Fruit fly (Drosophila melanogaster) whole organism, embryonic: Measurements from ENCODE around the gene Jhbp13.

ENCODE experiments used
- Asciz ChIP-seq: fragments of 200-800 bp; sonication (Bioruptor generic); optimal IDR thresholded peaks from 2 replicates; lab custom pipeline; 2017; ENCODE audit warnings: missing biosample characterization, mild to moderate bottlenecking, missing genetic modification characterization, missing genetic modification reagents
- CG12104 ChIP-seq: fragments of 200-800 bp; sonication (Bioruptor generic); optimal IDR thresholded peaks from 3 replicates; lab custom pipeline; 2016; ENCODE audit warnings: missing biosample characterization, missing genetic modification characterization
- CG12155 ChIP-seq: fragments of 200-800 bp; sonication (Bioruptor generic); optimal IDR thresholded peaks from 3 replicates; lab custom pipeline; 2016; ENCODE audit warnings: missing biosample characterization, missing genetic modification characterization
- CG13424 ChIP-seq: fragments of 200-800 bp; sonication (Bioruptor generic); optimal IDR thresholded peaks from 2 replicates; lab custom pipeline; 2019; ENCODE audit warnings: missing biosample characterization, mild to moderate bottlenecking, missing genetic modification characterization, moderate library complexity
- CG14860 ChIP-seq: fragments of 200-800 bp; sonication (Bioruptor generic); IDR thresholded peaks from 3 replicates; pipeline ENCODE4 v1.3.6; 2022; ENCODE audit warnings: missing biosample characterization, missing genetic modification characterization; ENCODE audit not compliant: partially characterized antibody
- CG15073 ChIP-seq: fragments of 200-800 bp; sonication (Bioruptor generic); optimal IDR thresholded peaks from 2 replicates; lab custom pipeline; 2016; ENCODE audit warnings: missing biosample characterization, missing genetic modification characterization
- CG15514 ChIP-seq: fragments of 200-800 bp; sonication (Bioruptor generic); optimal IDR thresholded peaks from 3 replicates; lab custom pipeline; 2017; ENCODE audit warnings: missing biosample characterization, missing genetic modification characterization, mild to moderate bottlenecking, moderate library complexity, missing genetic modification reagents
- CG15601 ChIP-seq: fragments of 200-800 bp; sonication (Bioruptor generic); optimal IDR thresholded peaks from 3 replicates; lab custom pipeline; 2019; ENCODE audit warnings: missing biosample characterization, mild to moderate bottlenecking, missing genetic modification characterization, moderate library complexity
- CG16779 ChIP-seq: fragments of 200-800 bp; sonication (Bioruptor generic); IDR thresholded peaks from 2 replicates; pipeline ENCODE4 v1.3.6; 2022; ENCODE audit warnings: missing biosample characterization, missing genetic modification characterization
- CG17385 ChIP-seq: fragments of 200-800 bp; sonication (Bioruptor generic); optimal IDR thresholded peaks from 3 replicates; lab custom pipeline; 2018; ENCODE audit warnings: missing biosample characterization, mild to moderate bottlenecking, missing genetic modification characterization
- CG17802 ChIP-seq: fragments of 200-800 bp; sonication (Bioruptor generic); optimal IDR thresholded peaks from 2 replicates; lab custom pipeline; 2018; ENCODE audit warnings: missing biosample characterization, mild to moderate bottlenecking, missing genetic modification characterization, moderate library complexity
- CG18619 ChIP-seq: fragments of 200-800 bp; sonication (Bioruptor generic); optimal IDR thresholded peaks from 3 replicates; lab custom pipeline; 2017; ENCODE audit warnings: missing biosample characterization, mild to moderate bottlenecking, missing genetic modification characterization
- CG2116 ChIP-seq: fragments of 200-800 bp; sonication (Bioruptor generic); optimal IDR thresholded peaks from 3 replicates; lab custom pipeline; 2018; ENCODE audit warnings: missing biosample characterization, mild to moderate bottlenecking, missing genetic modification characterization
- CG30431 ChIP-seq: fragments of 200-800 bp; sonication (Bioruptor generic); optimal IDR thresholded peaks from 2 replicates; lab custom pipeline; 2017; ENCODE audit warnings: missing biosample characterization, missing genetic modification characterization
- CG32532 ChIP-seq: fragments of 200-800 bp; sonication (Bioruptor generic); IDR thresholded peaks from 2 replicates; pipeline ENCODE4 v1.3.6; 2022; ENCODE audit warnings: missing biosample characterization, missing genetic modification characterization
- CG32767 ChIP-seq: fragments of 200-800 bp; sonication (Bioruptor generic); IDR thresholded peaks from 2 replicates; pipeline ENCODE4 v1.3.6; 2022; ENCODE audit warnings: missing biosample characterization, missing genetic modification characterization
- CG4328 ChIP-seq: fragments of 200-800 bp; sonication (Bioruptor generic); optimal IDR thresholded peaks from 3 replicates; lab custom pipeline; 2017; ENCODE audit warnings: missing biosample characterization, missing genetic modification reagents, missing genetic modification characterization
- CG43689 ChIP-seq: fragments of 200-800 bp; sonication (Bioruptor generic); IDR thresholded peaks from 2 replicates; pipeline ENCODE4 v1.3.6; 2022; ENCODE audit warnings: missing biosample characterization, missing genetic modification characterization
- CG4404 ChIP-seq: fragments of 200-800 bp; sonication (Bioruptor generic); IDR thresholded peaks from 2 replicates; pipeline ENCODE4 v1.3.6; 2022; ENCODE audit warnings: missing biosample characterization, missing genetic modification characterization
- CG4707 ChIP-seq: fragments of 200-800 bp; sonication (Bioruptor generic); optimal IDR thresholded peaks from 2 replicates; lab custom pipeline; 2018; ENCODE audit warnings: missing biosample characterization, mild to moderate bottlenecking, missing genetic modification characterization, moderate library complexity
- CG6654 ChIP-seq: fragments of 200-800 bp; sonication (Bioruptor generic); optimal IDR thresholded peaks from 2 replicates; lab custom pipeline; 2017; ENCODE audit warnings: missing biosample characterization, mild to moderate bottlenecking, missing genetic modification characterization
- CG6765 ChIP-seq: fragments of 200-800 bp; sonication (Bioruptor generic); optimal IDR thresholded peaks from 3 replicates; lab custom pipeline; 2017; ENCODE audit warnings: missing biosample characterization, mild to moderate bottlenecking, missing genetic modification characterization
- CG8089 ChIP-seq: fragments of 200-800 bp; sonication (Bioruptor generic); optimal IDR thresholded peaks from 3 replicates; lab custom pipeline; 2016; ENCODE audit warnings: missing biosample characterization, missing genetic modification characterization
- Dll ChIP-seq: fragments of 200-800 bp; sonication (Bioruptor generic); IDR thresholded peaks from 4 replicates; pipeline ENCODE4 v1.3.6; 2022; ENCODE audit warnings: missing biosample characterization, missing genetic modification characterization; ENCODE audit not compliant: partially characterized antibody
- Doc3 ChIP-seq: fragments of 200-800 bp; sonication (Bioruptor generic); IDR thresholded peaks from 3 replicates; pipeline ENCODE4 v1.3.6; 2022; ENCODE audit warnings: missing biosample characterization, missing genetic modification characterization; ENCODE audit not compliant: partially characterized antibody
- Dref ChIP-seq: fragments of 200-800 bp; sonication (Bioruptor generic); IDR thresholded peaks from 2 replicates; pipeline ENCODE4 v1.3.6; 2022; ENCODE audit warnings: missing biosample characterization, missing genetic modification characterization
- E2f1 ChIP-seq: fragments of 200-800 bp; sonication (Bioruptor generic); IDR thresholded peaks from 2 replicates; pipeline ENCODE4 v1.3.6; 2022; ENCODE audit warnings: missing biosample characterization, missing genetic modification characterization
- E2f2 ChIP-seq: fragments of 200-800 bp; sonication (Bioruptor generic); IDR thresholded peaks from 2 replicates; pipeline ENCODE4 v1.3.6; 2022; ENCODE audit warnings: missing biosample characterization, missing genetic modification characterization
- Fer2 ChIP-seq: fragments of 200-800 bp; sonication (Bioruptor generic); optimal IDR thresholded peaks from 2 replicates; lab custom pipeline; 2018; ENCODE audit warnings: missing biosample characterization, mild to moderate bottlenecking, missing genetic modification characterization, moderate library complexity
- Hmr ChIP-seq: fragments of 200-800 bp; sonication (Bioruptor generic); optimal IDR thresholded peaks from 3 replicates; lab custom pipeline; 2017; ENCODE audit warnings: mild to moderate bottlenecking, missing biosample characterization, missing genetic modification reagents, missing genetic modification characterization
- MTF-1 ChIP-seq: fragments of 200-800 bp; sonication (Bioruptor generic); optimal IDR thresholded peaks from 2 replicates; lab custom pipeline; 2018; ENCODE audit warnings: missing biosample characterization, mild to moderate bottlenecking, missing genetic modification characterization, borderline replicate concordance
- Optix ChIP-seq: fragments of 200-800 bp; sonication (Bioruptor generic); IDR thresholded peaks from 3 replicates; pipeline ENCODE4 v1.3.6; 2022; ENCODE audit warnings: missing biosample characterization, missing genetic modification characterization
- Pdp1 ChIP-seq, 2 experiments: fragments of 200-800 bp; sonication (Bioruptor generic); optimal IDR thresholded peaks; 3 replicates each; lab custom pipeline; 2016; ENCODE audit warnings: missing biosample characterization in 2 of 2, missing genetic modification characterization in 2 of 2, mild to moderate bottlenecking in 1 of 2, moderate library complexity in 1 of 2
- Ptx1 ChIP-seq: fragments of 200-800 bp; sonication (Bioruptor generic); IDR thresholded peaks from 2 replicates; pipeline ENCODE4 v1.3.6; 2022; ENCODE audit warnings: missing biosample characterization, missing genetic modification characterization
- Xrp1 ChIP-seq: fragments of 200-800 bp; sonication (Bioruptor generic); IDR thresholded peaks from 2 replicates; pipeline ENCODE4 v1.3.6; 2022; ENCODE audit warnings: missing biosample characterization, missing genetic modification characterization
- ac ChIP-seq: fragments of 200-800 bp; sonication (Bioruptor generic); optimal IDR thresholded peaks from 3 replicates; lab custom pipeline; 2017; ENCODE audit warnings: missing biosample characterization, mild to moderate bottlenecking, missing genetic modification characterization
- amos ChIP-seq: fragments of 200-800 bp; sonication (Bioruptor generic); IDR thresholded peaks from 2 replicates; pipeline ENCODE4 v1.3.6; 2022; ENCODE audit warnings: missing biosample characterization, missing genetic modification characterization; ENCODE audit not compliant: partially characterized antibody
- ap ChIP-seq: fragments of 200-800 bp; sonication (Bioruptor generic); IDR thresholded peaks from 2 replicates; pipeline ENCODE4 v1.3.6; 2022; ENCODE audit warnings: missing biosample characterization, missing genetic modification characterization
- bcd ChIP-seq: fragments of 200-800 bp; sonication (Bioruptor generic); optimal IDR thresholded peaks from 2 replicates; lab custom pipeline; 2017; ENCODE audit warnings: missing biosample characterization, mild to moderate bottlenecking, missing genetic modification characterization
- cad ChIP-seq: fragments of >200 bp; optimal IDR thresholded peaks from 2 replicates; lab custom pipeline; 2017; ENCODE audit warnings: missing biosample characterization, missing genetic modification characterization
- dysf ChIP-seq: fragments of 200-800 bp; sonication (Bioruptor generic); IDR thresholded peaks from 3 replicates; pipeline ENCODE4 v1.3.6; 2022; ENCODE audit warnings: missing biosample characterization, missing genetic modification characterization
- nerfin-1 ChIP-seq: fragments of 200-800 bp; sonication (Bioruptor generic); optimal IDR thresholded peaks from 3 replicates; lab custom pipeline; 2019; ENCODE audit warnings: missing biosample characterization, mild to moderate bottlenecking, missing genetic modification characterization, moderate library complexity
- peb ChIP-seq: fragments of 200-800 bp; sonication (Bioruptor generic); IDR thresholded peaks from 2 replicates; pipeline ENCODE4 v1.3.6; 2022; ENCODE audit warnings: missing biosample characterization, missing genetic modification characterization
- pho ChIP-seq: fragments of 200-800 bp; sonication (Bioruptor generic); optimal IDR thresholded peaks from 2 replicates; lab custom pipeline; 2016; ENCODE audit warnings: missing biosample characterization, missing genetic modification characterization
- psq ChIP-seq: fragments of 200-800 bp; sonication (Bioruptor generic); optimal IDR thresholded peaks from 2 replicates; lab custom pipeline; 2017; ENCODE audit warnings: missing biosample characterization, missing genetic modification characterization
- sd ChIP-seq: fragments of 200-800 bp; sonication (Bioruptor generic); optimal IDR thresholded peaks from 3 replicates; lab custom pipeline; 2018; ENCODE audit warnings: missing biosample characterization, mild to moderate bottlenecking, missing genetic modification characterization, moderate library complexity
- ttk ChIP-seq: fragments of 200-800 bp; sonication (Bioruptor generic); IDR thresholded peaks from 2 replicates; pipeline ENCODE4 v2.1.2; 2022; ENCODE audit warnings: missing biosample characterization, missing genetic modification characterization
- zen2 ChIP-seq: fragments of 200-800 bp; sonication (Bioruptor generic); IDR thresholded peaks from 3 replicates; pipeline ENCODE4 v1.3.6; 2022; ENCODE audit warnings: missing biosample characterization, missing genetic modification characterization; ENCODE audit not compliant: partially characterized antibody

Gene Jhbp13

DNA sequence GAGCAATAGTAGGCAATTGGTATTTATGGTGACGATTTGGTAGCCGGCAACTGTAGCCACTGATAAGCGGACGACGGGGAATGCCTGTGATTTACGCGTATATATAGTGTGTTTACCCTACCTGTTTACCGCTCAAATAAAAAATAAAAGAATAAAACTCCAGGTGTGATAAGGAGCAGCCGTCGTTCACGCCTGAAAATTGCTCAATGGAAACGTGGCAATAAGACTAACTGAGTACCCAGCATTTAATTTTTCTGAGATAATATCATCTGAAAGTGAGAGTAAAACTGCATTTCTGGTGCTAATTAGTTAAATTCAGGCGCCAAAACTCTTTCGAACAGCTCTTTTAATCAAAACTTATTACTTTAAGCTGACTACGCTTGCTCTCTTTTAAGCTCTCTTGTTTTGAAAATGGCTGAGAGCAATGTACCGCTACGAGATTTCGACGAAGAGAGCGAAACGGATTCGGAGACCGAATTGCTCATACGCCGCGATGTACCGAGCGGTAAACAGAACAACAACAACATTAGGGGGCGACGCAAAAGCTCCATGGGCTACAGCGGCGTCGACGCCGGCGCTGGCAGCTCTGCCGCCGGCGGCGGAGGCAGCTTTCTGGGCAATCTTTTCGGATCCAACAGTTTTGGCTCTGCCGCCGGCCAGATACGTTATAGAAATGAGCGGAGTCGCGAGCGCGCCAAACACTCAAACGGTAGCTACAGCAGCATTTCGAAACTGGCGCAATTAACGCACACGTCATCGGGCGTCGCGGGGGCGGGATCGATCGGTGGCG lies 50.7 kb downstream of the Jhbp13 start:
- TF ChIP-seq ac (GFP tag; lab: Kevin White, UChicago) (peak; percentile 55), Dll (GFP tag; lab: Robert Waterston, UW) (peak; percentile 66; the same call in 3 of the 4 replicates), CG18619 (GFP tag; lab: Kevin White, UChicago) (peak; percentile 88), CG2116 (GFP tag; lab: Kevin White, UChicago) (peak; percentile 3), Dref (GFP tag; lab: Robert Waterston, UW) (no peak), zen2 (peak; percentile 18; the same call in 1 of the 3 replicates), E2f2 (GFP tag; lab: Robert Waterston, UW) (0 out of 2 replicates have a peak, but pooled peaks have one; percentile 31), CG15073 (no peak), CG4404 (GFP tag; lab: Robert Waterston, UW) (no peak), ap (GFP tag; lab: Robert Waterston, UW) (peak; percentile 67), CG8089 (GFP tag; lab: Kevin White, UChicago) (peak; percentile 54), CG12104 (GFP tag; lab: Kevin White, UChicago) (peak; percentile 71), Optix (GFP tag; lab: Robert Waterston, UW) (peak; percentile 46; the same call in 1 of the 3 replicates), ttk (GFP tag; lab: Robert Waterston, UW) (no peak), E2f1 (0 out of 2 replicates have a peak, but pooled peaks have one; percentile 6), cad (GFP tag; lab: Kevin White, UChicago) (no peak), CG4328 (GFP tag; lab: Kevin White, UChicago) (peak; percentile 73), pho (GFP tag; lab: Kevin White, UChicago) (peak; percentile 24), CG4707 (GFP tag; lab: Kevin White, UChicago) (peak; percentile 73), peb (no peak), CG6765 (peak; percentile 95), Fer2 (peak; percentile 81), CG17385 (GFP tag; lab: Kevin White, UChicago) (peak; percentile 81), CG6654 (no peak), Pdp1 (GFP tag; optimal IDR thresholded peaks at IDR 0.05; lab: Kevin White, UChicago) (peak in 1 of 2 experiments; percentile 51), Doc3 (GFP tag; lab: Robert Waterston, UW) (0 out of 3 replicates have a peak, but pooled peaks have one; percentile 11), bcd (peak; percentile 61), Hmr (GFP tag; lab: Kevin White, UChicago) (peak; percentile 91), CG30431 (GFP tag; lab: Kevin White, UChicago) (peak; percentile 6), CG15601 (tag; lab: Kevin White, UChicago) (peak; percentile 89), Xrp1 (GFP tag; lab: Robert Waterston, UW) (peak; percentile 72), nerfin-1 (tag; lab: Kevin White, UChicago) (peak; percentile 60), CG14860 (GFP tag; lab: Robert Waterston, UW) (no peak), dysf (GFP tag; lab: Robert Waterston, UW) (peak; percentile 64; the same call in 2 of the 3 replicates), CG13424 (tag; lab: Kevin White, UChicago) (peak; percentile 78), amos (peak; percentile 47; the same call in 1 of the 2 replicates), sd (peak; percentile 97), psq (GFP tag; lab: Kevin White, UChicago) (no peak), CG32532 (GFP tag; lab: Robert Waterston, UW) (peak; percentile 46), Asciz (peak; percentile 94), CG32767 (no peak), CG16779 (GFP tag; lab: Robert Waterston, UW) (no peak), CG43689 (GFP tag; lab: Robert Waterston, UW) (no peak), CG17802 (tag; lab: Kevin White, UChicago) (no peak), CG12155 (GFP tag; lab: Kevin White, UChicago) (no peak), CG15514 (peak; percentile 75), Ptx1 (GFP tag; lab: Robert Waterston, UW) (no peak), MTF-1 (peak; percentile 92)
